Worm (Caenorhabditis elegans): ENCODE measurements around the gene sgn-1.
A peak's percentile ranks its signal among the peaks of the same experiment; 100 is the strongest.

The sgn-1 gene

DNA sequence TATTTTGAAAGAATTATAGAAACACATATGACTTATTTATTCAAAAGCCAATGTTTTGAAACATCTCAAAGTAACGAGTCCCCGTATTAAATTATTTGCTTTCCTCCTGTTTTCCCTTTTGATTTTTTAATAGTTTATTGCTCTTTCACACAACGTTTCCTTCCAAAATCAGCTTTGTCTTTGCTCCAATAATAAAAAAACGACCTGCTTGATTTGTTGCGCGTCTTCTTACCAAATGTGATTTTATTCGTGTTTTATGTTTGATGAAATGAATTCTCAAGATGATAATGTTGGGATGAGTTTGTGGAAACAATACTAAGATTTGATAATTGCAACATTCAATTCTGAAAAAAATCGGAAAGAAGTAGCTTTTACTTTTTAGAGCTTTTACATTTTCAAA is 28.9 kb upstream of the sgn-1 start:
- TF ChIP-seq R02D3.7 (tag; optimal IDR thresholded peaks at IDR 0.05) (no peak), ZK546.5 (tag; optimal IDR thresholded peaks at IDR 0.05) (no peak), gmeb-1 (tag; optimal IDR thresholded peaks at IDR 0.05) (no peak), ama-1 (optimal IDR thresholded peaks at IDR 0.05) (peak; percentile 42), nhr-11 (tag; optimal IDR thresholded peaks at IDR 0.05) (no peak), nhr-77 (tag; optimal IDR thresholded peaks at IDR 0.05) (no peak), skn-1 (tag; optimal IDR thresholded peaks at IDR 0.05) (no peak), nhr-21 (tag; optimal IDR thresholded peaks at IDR 0.05) (peak; percentile 17), unc-62 (GFP tag; optimal IDR thresholded peaks at IDR 0.05) (no peak), ztf-4 (tag; optimal IDR thresholded peaks at IDR 0.05) (peak; percentile 4), C34F6.9 (tag; optimal IDR thresholded peaks at IDR 0.05) (peak; percentile 3), ceh-16 (tag; optimal IDR thresholded peaks at IDR 0.05) (no peak)

DNA sequence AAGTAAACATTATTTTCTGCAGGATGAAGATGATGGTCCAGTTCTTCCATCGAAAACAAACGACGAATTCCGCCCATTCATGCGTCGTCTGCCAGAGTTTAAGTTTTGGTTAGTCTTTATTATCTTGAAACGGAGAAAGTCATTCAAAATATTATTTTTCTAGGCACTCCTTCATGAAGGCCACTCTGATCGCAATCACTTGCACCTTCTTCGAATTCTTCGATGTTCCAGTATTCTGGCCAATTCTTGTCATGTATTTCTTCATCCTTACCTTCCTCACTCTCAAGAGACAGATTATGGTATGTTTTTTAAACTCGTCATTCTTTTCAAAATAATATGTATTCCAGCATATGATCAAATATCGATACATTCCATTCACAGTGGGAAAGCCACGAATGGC is 28.4 kb upstream of the sgn-1 start:
- TF ChIP-seq ZK546.5 (tag; optimal IDR thresholded peaks at IDR 0.05) (no peak), ama-1 (optimal IDR thresholded peaks at IDR 0.05) (peak; percentile 24), crh-2 (tag; optimal IDR thresholded peaks at IDR 0.05) (peak; percentile 6), nhr-21 (tag; optimal IDR thresholded peaks at IDR 0.05) (peak; percentile 31), mdl-1 (tag; optimal IDR thresholded peaks at IDR 0.05) (no peak), elt-3 (tag; optimal IDR thresholded peaks at IDR 0.05) (no peak)

DNA sequence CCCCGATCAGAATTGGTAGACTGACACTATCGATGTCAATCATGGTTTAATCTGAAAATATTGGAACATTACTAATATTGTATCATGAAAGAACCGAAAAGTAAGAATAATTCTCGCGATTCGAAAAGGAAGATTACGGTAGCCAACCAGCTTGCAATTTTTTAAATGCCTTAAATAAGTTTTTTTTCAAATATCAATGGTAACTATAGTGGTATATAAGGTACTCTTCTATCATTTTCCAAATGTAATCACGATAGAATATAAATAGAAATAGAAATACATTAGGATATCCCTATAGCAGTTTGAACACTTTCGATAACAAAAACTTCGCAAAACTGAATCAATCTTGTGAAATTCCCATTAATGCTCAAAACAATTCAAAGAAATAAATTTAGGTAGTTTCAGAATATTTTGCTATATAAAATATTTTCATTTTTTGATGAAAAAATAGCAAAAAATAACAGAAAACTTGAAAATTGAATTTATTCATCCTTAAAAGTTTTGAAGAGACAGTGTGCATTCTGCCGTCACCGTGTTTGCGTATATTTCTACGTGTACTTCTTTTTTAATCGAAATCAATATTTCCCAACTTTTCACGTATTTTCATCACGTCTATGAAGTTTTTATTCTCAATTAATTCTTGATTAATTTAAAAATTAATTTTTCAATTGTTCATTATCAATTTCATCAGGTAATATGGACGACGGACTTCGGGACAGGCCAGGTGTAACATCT is 27.4 kb upstream of the sgn-1 start, which contains the start of the genes F46C5.9 and rer-1:
F46C5.9 (minus strand) TSS at position 51 of the 735 bp plus-strand sequence.
rer-1 (plus strand) TSS at position 692 of the 735 bp plus-strand sequence.
- TF ChIP-seq unc-55 (GFP tag; optimal IDR thresholded peaks at IDR 0.05), result no peak
- peak; percentile 5 to 73 for TF ChIP-seq lsy-2 (tag; optimal IDR thresholded peaks at IDR 0.05)
- peak; percentile 74 for TF ChIP-seq crh-2 (tag; optimal IDR thresholded peaks at IDR 0.05)
- peak; percentile 17 for TF ChIP-seq fos-1 (tag; optimal IDR thresholded peaks at IDR 0.05)
- peak; percentile 69 for TF ChIP-seq C34F6.9 (tag; optimal IDR thresholded peaks at IDR 0.05)

DNA sequence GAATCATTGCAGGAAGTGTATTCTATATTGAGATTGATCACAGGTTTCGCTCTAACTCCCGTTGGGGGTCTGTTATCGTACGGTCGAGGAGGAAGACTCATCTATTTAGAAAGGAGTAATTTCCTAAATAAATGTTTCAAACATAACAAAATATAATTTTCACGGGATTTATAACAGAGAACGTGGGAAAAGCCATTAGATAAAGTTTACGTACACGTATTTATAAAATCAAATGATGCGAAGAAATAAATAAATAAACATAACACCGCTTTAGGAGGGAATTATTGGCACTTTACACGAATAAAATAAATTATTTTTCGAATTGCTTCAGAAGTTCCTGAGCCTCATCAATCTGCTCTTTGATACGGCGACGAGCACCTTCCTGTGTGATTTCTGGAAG is 25.0 kb upstream of the sgn-1 start, which contains the start of gene F07H5.10:
F07H5.10 (minus strand) TSS at position 101 of the 400 bp plus-strand sequence.
- no peak for TF ChIP-seq nhr-23 (tag; optimal IDR thresholded peaks at IDR 0.05)
- no peak for TF ChIP-seq nhr-12 (tag; optimal IDR thresholded peaks at IDR 0.05)
- TF ChIP-seq nhr-11 (tag; optimal IDR thresholded peaks at IDR 0.05), result no peak
- no peak for TF ChIP-seq ztf-1 (GFP tag; conservative IDR thresholded peaks at IDR 0.05)
- no peak for TF ChIP-seq ceh-82 (tag; optimal IDR thresholded peaks at IDR 0.05)
- TF ChIP-seq nhr-237 (tag; optimal IDR thresholded peaks at IDR 0.05), result no peak
- TF ChIP-seq skn-1 (tag; optimal IDR thresholded peaks at IDR 0.05), result no peak
- TF ChIP-seq nhr-21 (tag; optimal IDR thresholded peaks at IDR 0.05), result no peak
- no peak for TF ChIP-seq mab-5 (tag; optimal IDR thresholded peaks at IDR 0.05)
- TF ChIP-seq unc-55 (GFP tag; optimal IDR thresholded peaks at IDR 0.05), result no peak
- TF ChIP-seq ztf-11 (tag; optimal IDR thresholded peaks at IDR 0.05), result no peak
- TF ChIP-seq snpc-4 (tag; optimal IDR thresholded peaks at IDR 0.05), result no peak
- no peak for TF ChIP-seq fos-1 (tag; optimal IDR thresholded peaks at IDR 0.05)
- TF ChIP-seq Y55F3AM.14 (GFP tag; optimal IDR thresholded peaks at IDR 0.05), result no peak

DNA sequence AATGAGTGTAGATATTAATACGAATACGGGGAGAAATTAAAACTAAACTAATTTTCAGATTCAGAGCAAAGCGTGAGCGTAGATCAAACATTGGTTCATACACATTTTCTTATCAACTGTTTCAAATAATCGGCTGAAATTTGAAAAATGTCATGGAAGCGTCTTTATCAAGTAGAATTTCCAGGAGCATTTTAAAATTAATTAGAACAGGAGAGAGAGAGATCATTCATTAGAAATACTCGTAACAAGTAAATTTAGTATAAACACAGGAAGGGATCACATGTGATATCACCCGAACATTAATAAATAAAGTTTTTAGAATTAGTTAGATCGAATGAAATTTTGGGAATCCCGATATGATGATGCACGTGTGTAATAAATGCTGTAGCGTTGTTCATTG is 23.5 kb upstream of the sgn-1 start, which contains the start of gene pho-13:
pho-13 (minus strand) TSS at position 101 of the 400 bp plus-strand sequence.
- TF ChIP-seq fos-1 (tag; optimal IDR thresholded peaks at IDR 0.05), result peak; percentile 23
- no peak for TF ChIP-seq egl-27 (tag; optimal IDR thresholded peaks at IDR 0.05)

DNA sequence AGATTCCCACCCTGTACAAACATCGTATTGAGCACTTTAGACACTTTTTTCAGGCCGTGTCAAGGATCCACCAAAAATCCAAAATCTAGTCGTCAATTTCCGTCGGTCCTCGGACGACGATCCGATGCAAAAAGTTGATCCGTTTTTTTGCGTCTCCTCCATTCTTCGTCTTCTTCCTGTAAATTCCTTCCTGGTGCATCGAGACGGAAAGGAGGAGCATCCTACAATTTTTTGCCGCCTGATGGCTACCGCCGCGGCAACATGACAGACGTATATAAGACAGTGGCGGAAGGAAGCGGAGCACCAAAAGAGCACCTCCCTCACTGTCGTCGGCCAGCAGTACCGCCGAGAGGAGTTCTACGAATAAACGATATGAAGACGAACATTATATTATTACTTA is 17.4 kb upstream of the sgn-1 start, which contains the start of gene appg-2:
appg-2 (plus strand) TSS at position 301 of the 400 bp plus-strand sequence.
- no peak for TF ChIP-seq peb-1 (tag; optimal IDR thresholded peaks at IDR 0.05)
- TF ChIP-seq F13H6.1 (tag; optimal IDR thresholded peaks at IDR 0.05), result no peak
- no peak for TF ChIP-seq nhr-77 (tag; optimal IDR thresholded peaks at IDR 0.05)
- TF ChIP-seq fos-1 (tag; optimal IDR thresholded peaks at IDR 0.05), result no peak
- TF ChIP-seq nhr-12 (tag; optimal IDR thresholded peaks at IDR 0.05), result no peak
- no peak for TF ChIP-seq blmp-1 (tag; optimal IDR thresholded peaks at IDR 0.05; ENCODE audit: insufficient read depth)
- TF ChIP-seq dmd-4 (tag; optimal IDR thresholded peaks at IDR 0.05), result no peak
- TF ChIP-seq elt-3 (tag; optimal IDR thresholded peaks at IDR 0.05), result no peak
- no peak for TF ChIP-seq unc-62 (GFP tag; optimal IDR thresholded peaks at IDR 0.05)
- no peak for TF ChIP-seq mab-5 (tag; optimal IDR thresholded peaks at IDR 0.05)
- no peak for TF ChIP-seq ztf-1 (GFP tag; conservative IDR thresholded peaks at IDR 0.05)
- no peak for TF ChIP-seq egl-27 (tag; optimal IDR thresholded peaks at IDR 0.05)
- no peak for TF ChIP-seq unc-39 (tag; optimal IDR thresholded peaks at IDR 0.05)
- no peak for TF ChIP-seq C34F6.9 (tag; optimal IDR thresholded peaks at IDR 0.05)
- no peak for TF ChIP-seq lsy-2 (tag; optimal IDR thresholded peaks at IDR 0.05)
- TF ChIP-seq sem-4 (tag; optimal IDR thresholded peaks at IDR 0.05), result no peak
- no peak for TF ChIP-seq ZK546.5 (tag; optimal IDR thresholded peaks at IDR 0.05)
- no peak for TF ChIP-seq ceh-16 (tag; optimal IDR thresholded peaks at IDR 0.05)

Data from whole organism, L2 larva.